Worm (Caenorhabditis elegans): Measurements from ENCODE around the gene clec-160.

ce11 chrIII:8235880-8236279, 39.9 kb downstream of the clec-160 start, which contains the start of gene C02F5.5:
- TF ChIP-seq sea-2 (GFP tag; optimal IDR thresholded peaks at IDR 0.05) (no peak), nhr-237 (tag; optimal IDR thresholded peaks at IDR 0.05) (no peak), lin-39 (tag; optimal IDR thresholded peaks at IDR 0.05) (no peak), pqm-1 (tag; optimal IDR thresholded peaks at IDR 0.05) (no peak), unc-62 (GFP tag; optimal IDR thresholded peaks at IDR 0.05) (no peak), ama-1 (optimal IDR thresholded peaks at IDR 0.05) (no peak), nhr-25 (tag; optimal IDR thresholded peaks at IDR 0.05) (no peak), R02D3.7 (tag; optimal IDR thresholded peaks at IDR 0.05) (no peak), nhr-76 (tag; optimal IDR thresholded peaks at IDR 0.05) (no peak), snpc-4 (tag; optimal IDR thresholded peaks at IDR 0.05) (no peak), egl-5 (tag; optimal IDR thresholded peaks at IDR 0.05) (no peak), jun-1 (tag; optimal IDR thresholded peaks at IDR 0.05) (no peak), ztf-11 (tag; optimal IDR thresholded peaks at IDR 0.05) (no peak), nhr-67 (tag; optimal IDR thresholded peaks at IDR 0.05) (no peak)
